Fruit fly (Drosophila melanogaster) whole organism: ENCODE data around the gene CG43098.

ENCODE experiments used
- CG8478 ChIP-seq: fragments of >200 bp; optimal IDR thresholded peaks from 2 replicates; lab custom pipeline; 2018; ENCODE audit warnings: inconsistent platforms
- Dll ChIP-seq: fragments of >200 bp; optimal IDR thresholded peaks from 2 replicates; lab custom pipeline; 2017
- EcR ChIP-seq, 2 experiments: fragments of >200 bp; optimal IDR thresholded peaks; 2 replicates each; lab custom pipeline; 2017; ENCODE audit warnings: missing biosample characterization in 2 of 2, missing genetic modification characterization in 2 of 2, missing genetic modification reagents in 2 of 2
- pan ChIP-seq: fragments of >200 bp; optimal IDR thresholded peaks from 2 replicates; lab custom pipeline; 2017
- psq ChIP-seq: fragments of >200 bp; optimal IDR thresholded peaks from 2 replicates; lab custom pipeline; 2017
- usp ChIP-seq: fragments of >200 bp; optimal IDR thresholded peaks from 2 replicates; lab custom pipeline; 2017; ENCODE audit warnings: missing biosample characterization, missing genetic modification characterization, mixed read lengths

DNA sequence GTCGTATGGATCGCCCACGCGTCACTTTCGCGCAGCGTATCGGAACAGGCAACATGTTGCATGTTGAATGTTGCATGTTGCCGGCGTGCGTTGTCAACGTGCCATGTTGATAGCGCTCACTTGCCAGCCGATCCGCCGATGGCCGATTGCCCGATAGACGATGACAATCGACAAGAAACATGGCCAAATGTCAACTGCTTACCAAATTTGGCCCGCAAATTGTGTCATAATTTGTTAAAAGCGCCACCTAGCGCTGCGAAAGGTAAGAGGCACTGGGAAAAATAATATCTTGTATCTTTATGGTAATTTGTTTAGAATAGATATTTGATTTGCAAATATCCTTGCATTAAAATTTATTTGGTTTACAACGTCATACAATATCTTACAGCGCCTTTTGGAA, 43.6 kb downstream of the CG43098 start:
- TF ChIP-seq EcR (GFP tag; optimal IDR thresholded peaks at IDR 0.05; lab: Kevin White, UChicago) (no peak), psq (lab: Kevin White, UChicago) (no peak), usp (GFP tag; lab: Kevin White, UChicago) (no peak), CG8478 (lab: Kevin White, UChicago) (no peak), pan (lab: Kevin White, UChicago) (no peak), Dll (no peak)
